Worm (Caenorhabditis elegans) whole organism, L3 larva: ENCODE results near the gene E02H1.6.

Source experiments
- ZK546.5 ChIP-seq: sonication (generic microtip); optimal IDR thresholded peaks from 2 replicates; lab custom pipeline; 2017; ENCODE audit warnings: missing biosample characterization, missing genetic modification characterization
- ceh-82 ChIP-seq: fragments of 150-350 bp; optimal IDR thresholded peaks from 2 replicates; lab custom pipeline; 2014; ENCODE audit warnings: missing biosample characterization, missing genetic modification characterization
- egl-27 ChIP-seq: sonication (generic microtip); optimal IDR thresholded peaks from 4 replicates; lab custom pipeline; 2017; ENCODE audit warnings: missing biosample characterization, missing genetic modification reagents, missing genetic modification characterization
- elt-1 ChIP-seq: fragments of 150-350 bp; optimal IDR thresholded peaks from 2 replicates; lab custom pipeline; 2014; ENCODE audit warnings: missing biosample characterization, missing genetic modification characterization
- jun-1 ChIP-seq: fragments of 150-350 bp; optimal IDR thresholded peaks from 2 replicates; lab custom pipeline; 2014; ENCODE audit warnings: missing biosample characterization, missing genetic modification reagents, missing genetic modification characterization
- lin-15B ChIP-seq: fragments of 150-350 bp; optimal IDR thresholded peaks from 2 replicates; lab custom pipeline; 2014; ENCODE audit warnings: missing biosample characterization, missing genetic modification characterization
- lsy-12 ChIP-seq: sonication (generic microtip); optimal IDR thresholded peaks from 2 replicates; lab custom pipeline; 2016; ENCODE audit warnings: mild to moderate bottlenecking, missing genetic modification characterization, missing compliant biosample characterization
- mdl-1 ChIP-seq: fragments of 150-350 bp; optimal IDR thresholded peaks from 2 replicates; lab custom pipeline; 2014; ENCODE audit warnings: missing biosample characterization, missing genetic modification characterization
- nfya-1 ChIP-seq: sonication (generic microtip); optimal IDR thresholded peaks from 2 replicates; lab custom pipeline; 2017; ENCODE audit warnings: missing genetic modification characterization, mild to moderate bottlenecking, missing compliant biosample characterization, antibody characterized with exemption, moderate library complexity; ENCODE audit not compliant: insufficient read depth
- nhr-11 ChIP-seq: fragments of 150-350 bp; optimal IDR thresholded peaks from 2 replicates; lab custom pipeline; 2014; ENCODE audit warnings: missing biosample characterization, missing genetic modification characterization
- nhr-28 ChIP-seq: fragments of 150-350 bp; optimal IDR thresholded peaks from 2 replicates; lab custom pipeline; 2014; ENCODE audit warnings: missing biosample characterization, missing genetic modification characterization
- pha-4 ChIP-seq: fragments of 150-350 bp; optimal IDR thresholded peaks from 2 replicates; lab custom pipeline; 2014; ENCODE audit warnings: missing biosample characterization, missing genetic modification reagents, missing genetic modification characterization
- zag-1 ChIP-seq: fragments of 150-350 bp; optimal IDR thresholded peaks from 2 replicates; lab custom pipeline; 2014; ENCODE audit warnings: missing biosample characterization, missing genetic modification characterization
- ztf-11 ChIP-seq: fragments of 150-350 bp; optimal IDR thresholded peaks from 2 replicates; lab custom pipeline; 2014; ENCODE audit warnings: missing biosample characterization, missing genetic modification characterization

- TF ChIP-seq ztf-11 (tag; lab: Kevin White, UChicago) (no peak), egl-27 (tag; lab: Kevin White, UChicago) (no peak), nfya-1 (no peak), mdl-1 (tag; lab: Kevin White, UChicago) (no peak), zag-1 (tag; lab: Kevin White, UChicago) (no peak), pha-4 (no peak), jun-1 (tag; lab: Kevin White, UChicago) (no peak), lin-15B (tag; lab: Kevin White, UChicago) (no peak), lsy-12 (no peak), ZK546.5 (tag; lab: Kevin White, UChicago) (no peak), ceh-82 (tag; lab: Kevin White, UChicago) (no peak), nhr-28 (tag; lab: Kevin White, UChicago) (no peak), nhr-11 (peak; percentile 31), elt-1 (tag; lab: Kevin White, UChicago) (no peak)
Measured at ce11 chrII:9586734-9587209, 9.7 kb upstream of the E02H1.6 start, which contains the start of gene ugt-58.
